Worm (Caenorhabditis elegans): ENCODE data around the gene sra-26.

DNA sequence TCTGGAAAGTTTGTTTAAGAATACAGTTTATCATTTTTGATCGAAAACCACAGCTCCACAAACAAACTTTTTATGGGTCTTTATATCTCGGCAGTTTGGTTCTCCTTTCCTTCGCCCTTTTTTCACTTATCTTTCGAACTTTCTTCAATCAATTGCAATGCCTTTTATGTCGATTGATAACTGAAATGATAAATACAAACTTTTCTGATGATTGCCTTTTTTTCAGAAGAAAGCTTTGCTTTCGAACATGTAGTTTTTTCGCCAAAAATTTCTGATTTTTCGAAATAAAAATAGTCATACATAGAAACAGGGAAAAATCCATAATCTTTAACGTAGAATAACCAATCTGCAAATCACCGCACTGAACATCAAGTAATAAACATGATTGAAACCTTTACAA lies 9.6 kb upstream of the sra-26 start, which contains the start of gene T19D12.2:
- TF ChIP-seq egl-27 (tag; optimal IDR thresholded peaks at IDR 0.05) (no peak), fos-1 (tag; optimal IDR thresholded peaks at IDR 0.05) (peak; percentile 82), ztf-11 (tag; optimal IDR thresholded peaks at IDR 0.05) (no peak), aly-2 (tag; optimal IDR thresholded peaks at IDR 0.05) (no peak), nhr-11 (tag; optimal IDR thresholded peaks at IDR 0.05) (no peak), elt-3 (tag; optimal IDR thresholded peaks at IDR 0.05) (no peak), crh-2 (tag; optimal IDR thresholded peaks at IDR 0.05) (no peak), lsy-2 (tag; optimal IDR thresholded peaks at IDR 0.05) (no peak), ceh-16 (tag; optimal IDR thresholded peaks at IDR 0.05) (no peak), blmp-1 (tag; optimal IDR thresholded peaks at IDR 0.05; ENCODE audit: insufficient read depth) (no peak), unc-39 (tag; optimal IDR thresholded peaks at IDR 0.05) (no peak)
